Fruit fly (Drosophila melanogaster) whole organism, embryonic: ENCODE data around the gene CG43894.

ENCODE experiments used
- Adf1 ChIP-seq: fragments of 200-800 bp; sonication (Bioruptor generic); IDR thresholded peaks from 2 replicates; pipeline ENCODE4 v1.3.6; 2022; ENCODE audit warnings: missing biosample characterization, missing genetic modification characterization
- B-H2 ChIP-seq: fragments of 200-800 bp; sonication (Bioruptor generic); optimal IDR thresholded peaks from 2 replicates; lab custom pipeline; 2018; ENCODE audit warnings: missing biosample characterization, mild to moderate bottlenecking, missing genetic modification characterization
- BtbVII ChIP-seq: fragments of 200-800 bp; sonication (Bioruptor generic); optimal IDR thresholded peaks from 3 replicates; lab custom pipeline; 2017; ENCODE audit warnings: missing biosample characterization, mild to moderate bottlenecking, missing genetic modification characterization
- CG10366 ChIP-seq: fragments of 200-800 bp; sonication (Bioruptor generic); IDR thresholded peaks from 2 replicates; pipeline ENCODE4 v1.3.6; 2022; ENCODE audit warnings: missing biosample characterization, missing genetic modification characterization
- CG10565 ChIP-seq: fragments of 200-800 bp; sonication (Bioruptor generic); optimal IDR thresholded peaks from 3 replicates; lab custom pipeline; 2016; ENCODE audit warnings: missing biosample characterization, mild to moderate bottlenecking, missing genetic modification characterization
- CG11247 ChIP-seq: fragments of 200-800 bp; sonication (Bioruptor generic); IDR thresholded peaks from 2 replicates; pipeline ENCODE4 v1.3.6; 2022; ENCODE audit warnings: missing biosample characterization, missing genetic modification characterization
- CG13296 ChIP-seq: fragments of 200-800 bp; sonication (Bioruptor generic); optimal IDR thresholded peaks from 3 replicates; lab custom pipeline; 2018; ENCODE audit warnings: missing biosample characterization, mild to moderate bottlenecking, missing genetic modification characterization
- CG13894 ChIP-seq: fragments of 200-800 bp; sonication (Bioruptor generic); optimal IDR thresholded peaks from 3 replicates; lab custom pipeline; 2018; ENCODE audit warnings: missing biosample characterization, mild to moderate bottlenecking, missing genetic modification characterization, moderate library complexity
- CG1529 ChIP-seq: fragments of 200-800 bp; sonication (Bioruptor generic); optimal IDR thresholded peaks from 3 replicates; lab custom pipeline; 2018; ENCODE audit warnings: missing biosample characterization, missing genetic modification characterization
- CG15696 ChIP-seq: fragments of 200-800 bp; sonication (Bioruptor generic); optimal IDR thresholded peaks from 2 replicates; lab custom pipeline; 2019; ENCODE audit warnings: missing biosample characterization, mild to moderate bottlenecking, missing genetic modification characterization, moderate library complexity
- CG17359 ChIP-seq: fragments of 200-800 bp; sonication (Bioruptor generic); optimal IDR thresholded peaks from 3 replicates; lab custom pipeline; 2018; ENCODE audit warnings: missing biosample characterization, mild to moderate bottlenecking, missing genetic modification characterization, moderate library complexity
- CG17829 ChIP-seq: fragments of 200-800 bp; optimal IDR thresholded peaks from 2 replicates; lab custom pipeline; 2019; ENCODE audit warnings: missing biosample characterization, mild to moderate bottlenecking, missing genetic modification characterization, moderate library complexity
- CG30020 ChIP-seq: fragments of 200-800 bp; optimal IDR thresholded peaks from 2 replicates; lab custom pipeline; 2019; ENCODE audit warnings: missing biosample characterization, mild to moderate bottlenecking, missing genetic modification characterization, moderate library complexity
- CG31441 ChIP-seq: fragments of 200-800 bp; sonication (Bioruptor generic); IDR thresholded peaks from 2 replicates; pipeline ENCODE4 v1.3.6; 2022; ENCODE audit warnings: missing biosample characterization, missing genetic modification characterization
- CG3407 ChIP-seq: fragments of 200-800 bp; sonication (Bioruptor generic); optimal IDR thresholded peaks from 2 replicates; lab custom pipeline; 2018; ENCODE audit warnings: missing biosample characterization, mild to moderate bottlenecking, missing genetic modification characterization
- CG3995 ChIP-seq: fragments of 200-800 bp; sonication (Bioruptor generic); optimal IDR thresholded peaks from 3 replicates; lab custom pipeline; 2016; ENCODE audit warnings: missing biosample characterization, missing genetic modification characterization
- CG4404 ChIP-seq: fragments of 200-800 bp; sonication (Bioruptor generic); IDR thresholded peaks from 2 replicates; pipeline ENCODE4 v1.3.6; 2022; ENCODE audit warnings: missing biosample characterization, missing genetic modification characterization
- CG6254 ChIP-seq: fragments of 200-800 bp; sonication (Bioruptor generic); optimal IDR thresholded peaks from 3 replicates; lab custom pipeline; 2017; ENCODE audit warnings: mild to moderate bottlenecking, missing biosample characterization, missing genetic modification reagents, missing genetic modification characterization
- CG8281 ChIP-seq: fragments of 200-800 bp; sonication (Bioruptor generic); optimal IDR thresholded peaks from 2 replicates; lab custom pipeline; 2018; ENCODE audit warnings: missing biosample characterization, mild to moderate bottlenecking, missing genetic modification characterization, moderate library complexity
- CG8359 ChIP-seq: fragments of 200-800 bp; sonication (Bioruptor generic); optimal IDR thresholded peaks from 2 replicates; lab custom pipeline; 2017; ENCODE audit warnings: missing biosample characterization, mild to moderate bottlenecking, missing genetic modification characterization, borderline replicate concordance
- CG8944 ChIP-seq: fragments of 200-800 bp; sonication (Bioruptor generic); optimal IDR thresholded peaks from 3 replicates; lab custom pipeline; 2016; ENCODE audit warnings: missing biosample characterization, missing genetic modification characterization
- CG9215 ChIP-seq: fragments of 200-800 bp; sonication (Bioruptor generic); IDR thresholded peaks from 2 replicates; pipeline ENCODE4 v1.3.6; 2022; ENCODE audit warnings: missing biosample characterization, missing genetic modification characterization
- Dbx ChIP-seq: fragments of 200-800 bp; sonication (Bioruptor generic); IDR thresholded peaks from 3 replicates; pipeline ENCODE4 v1.3.6; 2022; ENCODE audit warnings: missing biosample characterization, missing genetic modification characterization
- Doc3 ChIP-seq: fragments of 200-800 bp; sonication (Bioruptor generic); IDR thresholded peaks from 3 replicates; pipeline ENCODE4 v1.3.6; 2022; ENCODE audit warnings: missing biosample characterization, missing genetic modification characterization; ENCODE audit not compliant: partially characterized antibody
- Dp ChIP-seq: fragments of 200-800 bp; sonication (Bioruptor generic); optimal IDR thresholded peaks from 2 replicates; lab custom pipeline; 2018; ENCODE audit warnings: missing biosample characterization, mild to moderate bottlenecking, missing genetic modification characterization, moderate library complexity
- E2f2 ChIP-seq: fragments of 200-800 bp; sonication (Bioruptor generic); IDR thresholded peaks from 2 replicates; pipeline ENCODE4 v1.3.6; 2022; ENCODE audit warnings: missing biosample characterization, missing genetic modification characterization
- Fer2 ChIP-seq: fragments of 200-800 bp; sonication (Bioruptor generic); optimal IDR thresholded peaks from 2 replicates; lab custom pipeline; 2018; ENCODE audit warnings: missing biosample characterization, mild to moderate bottlenecking, missing genetic modification characterization, moderate library complexity
- Gug ChIP-seq: fragments of 200-800 bp; sonication (Bioruptor generic); IDR thresholded peaks from 4 replicates; pipeline ENCODE4 v1.3.6; 2022; ENCODE audit warnings: missing biosample characterization, missing genetic modification characterization
- HLH3B ChIP-seq: fragments of 200-800 bp; sonication (Bioruptor generic); IDR thresholded peaks from 2 replicates; pipeline ENCODE4 v1.3.6; 2022; ENCODE audit warnings: missing biosample characterization, missing genetic modification characterization
- Kr ChIP-seq: fragments of 200-800 bp; sonication (Bioruptor generic); optimal IDR thresholded peaks from 2 replicates; lab custom pipeline; 2017; ENCODE audit warnings: missing biosample characterization, mild to moderate bottlenecking, missing genetic modification characterization
- MTF-1 ChIP-seq: fragments of 200-800 bp; sonication (Bioruptor generic); optimal IDR thresholded peaks from 2 replicates; lab custom pipeline; 2018; ENCODE audit warnings: missing biosample characterization, mild to moderate bottlenecking, missing genetic modification characterization, borderline replicate concordance
- NC2α ChIP-seq: fragments of 200-800 bp; sonication (Bioruptor generic); optimal IDR thresholded peaks from 2 replicates; lab custom pipeline; 2016; ENCODE audit warnings: missing biosample characterization, missing genetic modification characterization
- NfI ChIP-seq: fragments of 200-800 bp; sonication (Bioruptor generic); optimal IDR thresholded peaks from 3 replicates; lab custom pipeline; 2018; ENCODE audit warnings: missing biosample characterization, mild to moderate bottlenecking, missing genetic modification characterization, moderate library complexity
- Poxn ChIP-seq: fragments of 200-800 bp; sonication (Bioruptor generic); IDR thresholded peaks from 2 replicates; pipeline ENCODE4 v1.3.6; 2022; ENCODE audit warnings: missing biosample characterization, missing genetic modification characterization
- Sox102F ChIP-seq: fragments of 200-800 bp; sonication (Bioruptor generic); optimal IDR thresholded peaks from 2 replicates; lab custom pipeline; 2018; ENCODE audit warnings: missing biosample characterization, mild to moderate bottlenecking, missing genetic modification characterization, moderate library complexity
- Sry-β ChIP-seq: fragments of 200-800 bp; sonication (Bioruptor generic); optimal IDR thresholded peaks from 2 replicates; lab custom pipeline; 2018; ENCODE audit warnings: missing biosample characterization, mild to moderate bottlenecking, missing genetic modification characterization, moderate library complexity
- Usf ChIP-seq: fragments of 200-800 bp; sonication (Bioruptor generic); optimal IDR thresholded peaks from 2 replicates; lab custom pipeline; 2017; ENCODE audit warnings: missing genotype, missing biosample characterization, missing genetic modification characterization
- al ChIP-seq: fragments of 200-800 bp; sonication (Bioruptor generic); IDR thresholded peaks from 2 replicates; pipeline ENCODE4 v1.3.6; 2022; ENCODE audit warnings: missing biosample characterization, missing genetic modification characterization
- ase ChIP-seq: fragments of 200-800 bp; sonication (Bioruptor generic); IDR thresholded peaks from 3 replicates; pipeline ENCODE4 v1.3.6; 2022; ENCODE audit warnings: missing biosample characterization, missing genetic modification characterization
- cas ChIP-seq: fragments of 200-800 bp; sonication (Bioruptor generic); IDR thresholded peaks from 2 replicates; pipeline ENCODE4 v1.3.6; 2022; ENCODE audit warnings: missing biosample characterization, missing genetic modification characterization
- chm ChIP-seq: fragments of 200-800 bp; sonication (Bioruptor generic); IDR thresholded peaks from 2 replicates; pipeline ENCODE4 v1.3.6; 2022; ENCODE audit warnings: missing biosample characterization, missing genetic modification characterization
- gcm2 ChIP-seq: fragments of 200-800 bp; sonication (Bioruptor generic); optimal IDR thresholded peaks from 2 replicates; lab custom pipeline; 2016; ENCODE audit warnings: missing biosample characterization, missing genetic modification characterization
- lmd ChIP-seq: fragments of 200-800 bp; sonication (Bioruptor generic); IDR thresholded peaks from 2 replicates; pipeline ENCODE4 v1.3.6; 2022; ENCODE audit warnings: missing biosample characterization, missing genetic modification characterization
- nau ChIP-seq: fragments of 200-800 bp; sonication (Bioruptor generic); optimal IDR thresholded peaks from 3 replicates; lab custom pipeline; 2017; ENCODE audit warnings: missing biosample characterization, mild to moderate bottlenecking, missing genetic modification characterization, missing genetic modification reagents
- pzg ChIP-seq: fragments of 200-800 bp; sonication (Bioruptor generic); optimal IDR thresholded peaks from 3 replicates; lab custom pipeline; 2018; ENCODE audit warnings: missing biosample characterization, mild to moderate bottlenecking, missing genetic modification characterization, moderate library complexity
- ranshi ChIP-seq: fragments of 200-800 bp; sonication (Bioruptor generic); IDR thresholded peaks from 2 replicates; pipeline ENCODE4 v1.3.6; 2022; ENCODE audit warnings: missing biosample characterization, missing genetic modification characterization
- row ChIP-seq: fragments of 200-800 bp; sonication (Bioruptor generic); IDR thresholded peaks from 3 replicates; pipeline ENCODE4 v1.3.6; 2022; ENCODE audit warnings: missing biosample characterization, missing genetic modification characterization
- seq ChIP-seq: fragments of 200-800 bp; sonication (Bioruptor generic); IDR thresholded peaks from 2 replicates; pipeline ENCODE4 v1.3.6; 2022; ENCODE audit warnings: missing biosample characterization, missing genetic modification characterization
- so ChIP-seq: fragments of 200-800 bp; sonication (Bioruptor generic); IDR thresholded peaks from 3 replicates; pipeline ENCODE4 v1.3.6; 2022; ENCODE audit warnings: missing biosample characterization, missing genetic modification characterization
- stwl ChIP-seq: fragments of 200-800 bp; sonication (Bioruptor generic); optimal IDR thresholded peaks from 3 replicates; lab custom pipeline; 2018; ENCODE audit warnings: missing biosample characterization, mild to moderate bottlenecking, missing genetic modification characterization, moderate library complexity
- sug ChIP-seq: fragments of 200-800 bp; optimal IDR thresholded peaks from 2 replicates; lab custom pipeline; 2019; ENCODE audit warnings: missing biosample characterization, mild to moderate bottlenecking, missing genetic modification characterization, moderate library complexity
- zfh1 ChIP-seq: fragments of 200-800 bp; sonication (Bioruptor generic); IDR thresholded peaks from 3 replicates; pipeline ENCODE4 v1.3.6; 2022; ENCODE audit warnings: missing biosample characterization, missing genetic modification characterization

Gene CG43894

dm6 chr3L:12849867-12850301, 39.7 kb upstream of the CG43894 start, which contains the start of the genes CG10948 and Wbp2 (continued):
- TF ChIP-seq B-H2 (GFP tag; lab: Kevin White, UChicago) (no peak), pzg (peak; percentile 71), so (no peak), ranshi (GFP tag; lab: Robert Waterston, UW) (peak; percentile 83; the same call in 1 of the 2 replicates), CG8281 (tag; lab: Kevin White, UChicago) (no peak), MTF-1 (GFP tag; lab: Kevin White, UChicago) (no peak), cas (GFP tag; lab: Robert Waterston, UW) (no peak), E2f2 (GFP tag; lab: Robert Waterston, UW) (no peak; the same call in 1 of the 2 replicates), Gug (GFP tag; lab: Robert Waterston, UW) (no peak), zfh1 (GFP tag; lab: Robert Waterston, UW) (no peak), CG9215 (no peak), Dbx (GFP tag; lab: Robert Waterston, UW) (no peak), lmd (GFP tag; lab: Robert Waterston, UW) (no peak), Doc3 (peak; percentile 44; the same call in 2 of the 3 replicates), row (GFP tag; lab: Robert Waterston, UW) (no peak), CG15696 (no peak), al (GFP tag; lab: Robert Waterston, UW) (no peak), CG1529 (GFP tag; lab: Kevin White, UChicago) (no peak), Sry-β (peak; percentile 34), CG13296 (GFP tag; lab: Kevin White, UChicago) (peak; percentile 8), Fer2 (tag; lab: Kevin White, UChicago) (no peak), Poxn (GFP tag; lab: Robert Waterston, UW) (no peak), chm (GFP tag; lab: Robert Waterston, UW) (no peak), NfI (no peak), Usf (no peak), CG8359 (GFP tag; lab: Kevin White, UChicago) (no peak), CG30020 (tag; lab: Kevin White, UChicago) (peak; percentile 35), gcm2 (GFP tag; lab: Kevin White, UChicago) (no peak), CG8944 (GFP tag; lab: Kevin White, UChicago) (no peak), nau (GFP tag; lab: Kevin White, UChicago) (peak; percentile 37), BtbVII (GFP tag; lab: Kevin White, UChicago) (peak; percentile 54), CG17359 (tag; lab: Kevin White, UChicago) (no peak), CG3407 (GFP tag; lab: Kevin White, UChicago) (no peak), CG4404 (no peak), CG11247 (no peak), HLH3B (no peak), Sox102F (GFP tag; lab: Kevin White, UChicago) (no peak), stwl (tag; lab: Kevin White, UChicago) (peak; percentile 97), CG17829 (tag; lab: Kevin White, UChicago) (peak; percentile 41), CG13894 (tag; lab: Kevin White, UChicago) (no peak), sug (tag; lab: Kevin White, UChicago) (peak; percentile 87), seq (GFP tag; lab: Robert Waterston, UW) (no peak), CG3995 (GFP tag; lab: Kevin White, UChicago) (no peak), CG10366 (GFP tag; lab: Robert Waterston, UW) (no peak), NC2α (GFP tag; lab: Kevin White, UChicago) (no peak), CG6254 (GFP tag; lab: Kevin White, UChicago) (no peak), ase (GFP tag; lab: Robert Waterston, UW) (no peak), Kr (GFP tag; lab: Kevin White, UChicago) (no peak), Adf1 (GFP tag; lab: Robert Waterston, UW) (no peak), CG10565 (no peak), CG31441 (GFP tag; lab: Robert Waterston, UW) (no peak), Dp (GFP tag; lab: Kevin White, UChicago) (peak; percentile 14)
